Worm (Caenorhabditis elegans) whole organism, mixed stage, embryonic: Measurements from ENCODE around the gene ZK105.11.

Experiments used
- M03D4.4 ChIP-seq: sonication (generic microtip); optimal IDR thresholded peaks from 2 replicates; lab custom pipeline; 2017; ENCODE audit warnings: mild to moderate bottlenecking, missing genetic modification characterization, missing compliant biosample characterization
- bed-3 ChIP-seq: fragments of 200-800 bp; sonication (Bioruptor generic); optimal IDR thresholded peaks from 3 replicates; lab custom pipeline; 2018; ENCODE audit warnings: mild to moderate bottlenecking, missing genetic modification characterization, moderate library complexity, missing compliant biosample characterization
- blmp-1 ChIP-seq: fragments of 150-350 bp; optimal IDR thresholded peaks from 2 replicates; lab custom pipeline; 2014; ENCODE audit warnings: missing biosample characterization, missing genetic modification characterization
- ceh-39 ChIP-seq: fragments of 150-350 bp; optimal IDR thresholded peaks from 2 replicates; lab custom pipeline; 2014; ENCODE audit warnings: missing biosample characterization, missing genetic modification characterization
- ceh-83 ChIP-seq: fragments of 200-800 bp; sonication (Bioruptor generic); optimal IDR thresholded peaks from 2 replicates; lab custom pipeline; 2018; ENCODE audit warnings: mild to moderate bottlenecking, missing genetic modification characterization, missing compliant biosample characterization
- cnd-1 ChIP-seq: fragments of 200-800 bp; sonication (Bioruptor generic); optimal IDR thresholded peaks from 2 replicates; lab custom pipeline; 2018; ENCODE audit warnings: mild to moderate bottlenecking, missing genetic modification characterization, missing compliant biosample characterization
- elt-1 ChIP-seq: sonication (generic microtip); optimal IDR thresholded peaks from 2 replicates; lab custom pipeline; 2017; ENCODE audit warnings: missing genetic modification characterization, mild to moderate bottlenecking, missing compliant biosample characterization, antibody characterized with exemption, moderate library complexity, borderline replicate concordance; ENCODE audit not compliant: insufficient read depth
- elt-3 ChIP-seq: fragments of 150-350 bp; optimal IDR thresholded peaks from 2 replicates; lab custom pipeline; 2014; ENCODE audit warnings: missing biosample characterization, missing genetic modification characterization
- lin-13 ChIP-seq: fragments of 150-350 bp; optimal IDR thresholded peaks from 2 replicates; lab custom pipeline; 2014; ENCODE audit warnings: missing biosample characterization, missing genetic modification characterization
- lin-32 ChIP-seq: fragments of 200-800 bp; sonication (Bioruptor generic); optimal IDR thresholded peaks from 2 replicates; lab custom pipeline; 2018; ENCODE audit warnings: mild to moderate bottlenecking, missing genetic modification characterization, missing compliant biosample characterization
- lsy-2 ChIP-seq: fragments of 150-350 bp; optimal IDR thresholded peaks from 2 replicates; lab custom pipeline; 2014; ENCODE audit warnings: missing biosample characterization, missing genetic modification characterization
- mab-5 ChIP-seq: fragments of 150-350 bp; optimal IDR thresholded peaks from 2 replicates; lab custom pipeline; 2014; ENCODE audit warnings: missing biosample characterization, missing genetic modification characterization
- nhr-2 ChIP-seq: fragments of 150-350 bp; optimal IDR thresholded peaks from 2 replicates; lab custom pipeline; 2014; ENCODE audit warnings: missing biosample characterization, missing genetic modification characterization
- nhr-28 ChIP-seq: fragments of 150-350 bp; optimal IDR thresholded peaks from 2 replicates; lab custom pipeline; 2014; ENCODE audit warnings: missing biosample characterization, missing genetic modification characterization
- pha-4 ChIP-seq: fragments of 150-350 bp; optimal IDR thresholded peaks from 2 replicates; lab custom pipeline; 2018; ENCODE audit warnings: missing biosample characterization, missing genetic modification reagents, missing genetic modification characterization
- sem-2 ChIP-seq: fragments of 200-800 bp; sonication (Bioruptor generic); optimal IDR thresholded peaks from 2 replicates; lab custom pipeline; 2018; ENCODE audit warnings: mild to moderate bottlenecking, missing genetic modification characterization, missing compliant biosample characterization
- snpc-4 ChIP-seq: fragments of 150-350 bp; optimal IDR thresholded peaks from 2 replicates; lab custom pipeline; 2014; ENCODE audit warnings: missing biosample characterization, missing genetic modification characterization
- sptf-1 ChIP-seq: sonication (generic microtip); optimal IDR thresholded peaks from 2 replicates; lab custom pipeline; 2017; ENCODE audit warnings: mild to moderate bottlenecking, missing genetic modification characterization, moderate library complexity, missing compliant biosample characterization
- tbx-8 ChIP-seq: fragments of 200-800 bp; sonication (Bioruptor generic); optimal IDR thresholded peaks from 2 replicates; lab custom pipeline; 2018; ENCODE audit warnings: mild to moderate bottlenecking, missing genetic modification characterization, moderate library complexity, missing compliant biosample characterization
- unc-120 ChIP-seq: sonication (generic microtip); optimal IDR thresholded peaks from 2 replicates; lab custom pipeline; 2017; ENCODE audit warnings: missing genetic modification characterization, missing compliant biosample characterization; ENCODE audit not compliant: poor library complexity, severe bottlenecking
- unc-39 ChIP-seq: fragments of 150-350 bp; optimal IDR thresholded peaks from 2 replicates; lab custom pipeline; 2014; ENCODE audit warnings: missing biosample characterization, missing genetic modification characterization
- ztf-11 ChIP-seq: fragments of 150-350 bp; optimal IDR thresholded peaks from 2 replicates; lab custom pipeline; 2014; ENCODE audit warnings: missing biosample characterization, missing genetic modification characterization

Gene ZK105.11

ce11 chrV:7683907-7684655 is 24.3 kb downstream of the ZK105.11 start, which contains the start of gene sre-11:
TSS of gene sre-11 (minus strand) at chrV:7683957.
- TF ChIP-seq lsy-2 (tag; lab: Kevin White, UChicago), result no peak
- TF ChIP-seq unc-120 (tag; lab: Kevin White, UChicago), result no peak
- no peak for TF ChIP-seq sem-2 (GFP tag; lab: Kevin White, UChicago)
- TF ChIP-seq bed-3 (GFP tag; lab: Kevin White, UChicago), result no peak
- TF ChIP-seq ceh-83, result no peak
- TF ChIP-seq nhr-28 (tag; lab: Kevin White, UChicago), result no peak
- TF ChIP-seq sptf-1 (tag; lab: Kevin White, UChicago), result no peak

ce11 chrV:7681388-7681787 is 27.0 kb downstream of the ZK105.11 start, which contains the start of gene cyp-33A1:
TSS of gene cyp-33A1 (minus strand) at chrV:7681459.
- no peak for TF ChIP-seq ceh-39
- TF ChIP-seq, all 35 proteins: peak for 0

- TF ChIP-seq unc-39 (no peak), snpc-4 (tag; lab: Kevin White, UChicago) (no peak), lin-13 (no peak), sptf-1 (tag; lab: Kevin White, UChicago) (no peak), ztf-11 (tag; lab: Kevin White, UChicago) (no peak), elt-1 (tag; lab: Kevin White, UChicago) (no peak)
These were observed 32.5 kb downstream of the ZK105.11 start, which contains the start of gene C12D5.3 for ce11 chrV:7675904-7676303. TSS of gene C12D5.3 (plus strand) at chrV:7676204.

ce11 chrV:7672258-7672657 is 36.2 kb downstream of the ZK105.11 start, which contains the start of gene C12D5.4:
TSS of gene C12D5.4 (plus strand) at chrV:7672558.
- no peak for TF ChIP-seq snpc-4 (tag; lab: Kevin White, UChicago)

ce11 chrV:7667940-7668339 is 40.5 kb downstream of the ZK105.11 start, which contains the start of gene C12D5.5:
TSS of gene C12D5.5 (plus strand) at chrV:7668240.
- TF ChIP-seq lin-13 (no peak), lin-32 (GFP tag; lab: Kevin White, UChicago) (no peak), lsy-2 (tag; lab: Kevin White, UChicago) (no peak), blmp-1 (tag; lab: Kevin White, UChicago) (no peak), elt-3 (tag; lab: Kevin White, UChicago) (no peak), pha-4 (no peak), mab-5 (tag; lab: Kevin White, UChicago) (no peak), nhr-2 (tag; lab: Kevin White, UChicago) (no peak), tbx-8 (GFP tag; lab: Kevin White, UChicago) (no peak), cnd-1 (tag; lab: Kevin White, UChicago) (no peak), ztf-11 (tag; lab: Kevin White, UChicago) (no peak), M03D4.4 (no peak)
- TF ChIP-seq, all 35 proteins: peak for 0
